Worm (Caenorhabditis elegans): ENCODE measurements around the gene W06F12.2.

Gene W06F12.2

ce11 chrIII:13717505-13717904 lies 14.0 kb downstream of the W06F12.2 start (continued):
- TF ChIP-seq mep-1 (tag; optimal IDR thresholded peaks at IDR 0.05), result peak; percentile 49
- 0 out of 2 replicates have a peak, but pooled peaks have one; percentile 35 for TF ChIP-seq lim-7 (GFP tag; IDR thresholded peaks at IDR 0.05)
- no peak for TF ChIP-seq attf-4 (tag; optimal IDR thresholded peaks at IDR 0.05)
- no peak for TF ChIP-seq zfp-2 (tag; optimal IDR thresholded peaks at IDR 0.05)
- TF ChIP-seq mxl-2 (GFP tag; conservative IDR thresholded peaks at IDR 0.05), result no peak
- peak; percentile 77 for TF ChIP-seq egl-43 (GFP tag; IDR thresholded peaks at IDR 0.05)
- TF ChIP-seq nhr-6 (tag; optimal IDR thresholded peaks at IDR 0.05), result peak; percentile 2
- TF ChIP-seq dmd-6 (GFP tag; IDR thresholded peaks at IDR 0.05), result peak; percentile 51
- no peak for TF ChIP-seq lin-29 (GFP tag; IDR thresholded peaks at IDR 0.05)
- TF ChIP-seq nhr-25 (tag; optimal IDR thresholded peaks at IDR 0.05; ENCODE audit: borderline replicate concordance, insufficient read depth), result peak; percentile 78
- TF ChIP-seq dmd-9 (GFP tag; IDR thresholded peaks at IDR 0.05), result no peak
- TF ChIP-seq zag-1 (tag; optimal IDR thresholded peaks at IDR 0.05), result no peak
- no peak for TF ChIP-seq daf-12 (tag; optimal IDR thresholded peaks at IDR 0.05)
- peak; percentile 36; the same call in 1 of the 2 replicates for TF ChIP-seq snpc-1.2 (GFP tag; IDR thresholded peaks at IDR 0.05)
- TF ChIP-seq mdl-1 (tag; optimal IDR thresholded peaks at IDR 0.05), result peak; percentile 42 to 58

- TF ChIP-seq ceh-20 (GFP tag; IDR thresholded peaks at IDR 0.05) (no peak), ceh-82 (tag; optimal IDR thresholded peaks at IDR 0.05) (no peak), nhr-77 (tag; optimal IDR thresholded peaks at IDR 0.05) (no peak), ceh-62 (tag; optimal IDR thresholded peaks at IDR 0.05) (no peak), ztf-7 (tag; optimal IDR thresholded peaks at IDR 0.05) (no peak), hif-1 (tag; optimal IDR thresholded peaks at IDR 0.05) (no peak), Y105C5A.15 (GFP tag; IDR thresholded peaks at IDR 0.05) (no peak), daf-19 (GFP tag; conservative IDR thresholded peaks at IDR 0.05) (no peak), zip-11 (GFP tag; IDR thresholded peaks at IDR 0.05) (no peak), ZK546.5 (tag; optimal IDR thresholded peaks at IDR 0.05) (no peak), daf-16 (GFP tag; optimal IDR thresholded peaks at IDR 0.05) (no peak), daf-16 (tag; optimal IDR thresholded peaks at IDR 0.05) (no peak), arid-1 (GFP tag; conservative IDR thresholded peaks at IDR 0.05) (no peak), aly-2 (tag; optimal IDR thresholded peaks at IDR 0.05) (no peak), pha-4 (GFP tag; IDR thresholded peaks at IDR 0.05) (no peak), pha-4 (tag; optimal IDR thresholded peaks at IDR 0.05) (no peak), nhr-102 (tag; optimal IDR thresholded peaks at IDR 0.05) (no peak), aha-1 (tag) (no peak), ceh-44 (GFP tag; IDR thresholded peaks at IDR 0.05) (no peak)
These were observed 14.7 kb downstream of the W06F12.2 start for ce11 chrIII:13716831-13717230.

ce11 chrIII:13716266-13716665 lies 15.2 kb downstream of the W06F12.2 start:
- TF ChIP-seq nhr-42 (GFP tag; IDR thresholded peaks at IDR 0.05) (no peak), unc-62 (GFP tag; optimal IDR thresholded peaks at IDR 0.05 in 1 of 2) (peak in 1 of 2 experiments; percentile 2), unc-62 (tag; optimal IDR thresholded peaks at IDR 0.05) (no peak), nhr-11 (tag; optimal IDR thresholded peaks at IDR 0.05) (peak; percentile 87), zfp-2 (tag; optimal IDR thresholded peaks at IDR 0.05) (no peak), mxl-2 (GFP tag; conservative IDR thresholded peaks at IDR 0.05) (no peak), vab-7 (GFP tag; IDR thresholded peaks at IDR 0.05) (no peak), attf-4 (tag; optimal IDR thresholded peaks at IDR 0.05) (no peak), daf-8 (GFP tag; IDR thresholded peaks at IDR 0.05) (no peak), ces-1 (GFP tag; optimal IDR thresholded peaks at IDR 0.05) (no peak), Y5F2A.4 (GFP tag; optimal IDR thresholded peaks at IDR 0.05) (no peak), nhr-41 (GFP tag; IDR thresholded peaks at IDR 0.05) (no peak), T26A8.4 (GFP tag; IDR thresholded peaks at IDR 0.05) (peak; percentile 21; the same call in 1 of the 2 replicates), tag-97 (GFP tag; IDR thresholded peaks at IDR 0.05) (no peak), mdt-29 (GFP tag; IDR thresholded peaks at IDR 0.05) (no peak), ceh-44 (GFP tag; IDR thresholded peaks at IDR 0.05) (no peak), pha-4 (GFP tag; IDR thresholded peaks at IDR 0.05) (no peak), pha-4 (tag; optimal IDR thresholded peaks at IDR 0.05) (no peak), lin-38 (GFP tag; IDR thresholded peaks at IDR 0.05) (0 out of 2 replicates have a peak, but pooled peaks have one; percentile 9), egl-27 (tag; optimal IDR thresholded peaks at IDR 0.05) (no peak), R02D3.7 (tag; optimal IDR thresholded peaks at IDR 0.05) (no peak), mdl-1 (tag; optimal IDR thresholded peaks at IDR 0.05) (peak in 1 of 2 experiments; percentile 12), unc-130 (GFP tag; optimal IDR thresholded peaks at IDR 0.05) (no peak), ZK337.2 (GFP tag; IDR thresholded peaks at IDR 0.05) (no peak), hif-1 (tag; optimal IDR thresholded peaks at IDR 0.05) (no peak)

Data from whole organism, L4 larva.